Worm (Caenorhabditis elegans): Measurements from ENCODE around the gene F46F5.5.

ce11 chrII:764385-764784, 48.4 kb downstream of the F46F5.5 start:
- TF ChIP-seq him-1 (tag; optimal IDR thresholded peaks at IDR 0.05), result no peak
- TF ChIP-seq dao-5 (tag; optimal IDR thresholded peaks at IDR 0.05), result no peak

All from whole organism, L4/young adult.